Worm (Caenorhabditis elegans) whole organism, L4/young adult: ENCODE data around the gene mstr-2.

Experiments used
- dao-5 ChIP-seq: sonication (generic microtip); optimal IDR thresholded peaks from 2 replicates; lab custom pipeline; 2016; ENCODE audit warnings: missing genotype, missing genetic modification characterization, moderate library complexity, missing compliant biosample characterization
- him-1 ChIP-seq: sonication (generic microtip); optimal IDR thresholded peaks from 2 replicates; lab custom pipeline; 2016; ENCODE audit warnings: missing genotype, missing genetic modification reagents, missing genetic modification characterization, missing compliant biosample characterization

- TF ChIP-seq dao-5 (tag; lab: Kevin White, UChicago) (no peak), him-1 (no peak)
Measured at ce11 chrIII:4502559-4503240, 33.8 kb downstream of the mstr-2 start.
